Fruit fly (Drosophila melanogaster) whole organism, embryonic: ENCODE results near the gene CG32195.

ENCODE experiments used
- ATbp ChIP-seq: fragments of 200-800 bp; sonication (Bioruptor generic); optimal IDR thresholded peaks from 2 replicates; lab custom pipeline; 2017; ENCODE audit warnings: missing biosample characterization, mild to moderate bottlenecking, missing genetic modification characterization, missing genetic modification reagents
- Awh ChIP-seq: fragments of 200-800 bp; sonication (Bioruptor generic); IDR thresholded peaks from 2 replicates; pipeline ENCODE4, ENCODE4 v1.3.6; 2022; ENCODE audit warnings: missing biosample characterization, missing genetic modification characterization
- B-H1 ChIP-seq: fragments of 200-800 bp; sonication (Bioruptor generic); IDR thresholded peaks from 3 replicates; pipeline ENCODE4 v1.3.6; 2022; ENCODE audit warnings: missing biosample characterization, missing genetic modification characterization
- Bdp1 ChIP-seq: fragments of 200-800 bp; sonication (Bioruptor generic); optimal IDR thresholded peaks from 3 replicates; lab custom pipeline; 2016; ENCODE audit warnings: missing biosample characterization, missing genetic modification characterization
- Blimp-1 ChIP-seq: fragments of 200-800 bp; sonication (Bioruptor generic); optimal IDR thresholded peaks from 3 replicates; lab custom pipeline; 2018; ENCODE audit warnings: missing biosample characterization, missing genetic modification characterization, mild to moderate bottlenecking, moderate library complexity, missing genetic modification reagents
- CG11456 ChIP-seq: fragments of 200-800 bp; sonication (Bioruptor generic); IDR thresholded peaks from 3 replicates; pipeline ENCODE4 v1.3.6; 2022; ENCODE audit warnings: missing biosample characterization, missing genetic modification characterization
- CG12104 ChIP-seq: fragments of 200-800 bp; sonication (Bioruptor generic); optimal IDR thresholded peaks from 3 replicates; lab custom pipeline; 2016; ENCODE audit warnings: missing biosample characterization, missing genetic modification characterization
- CG12236 ChIP-seq: fragments of 200-800 bp; sonication (Bioruptor generic); optimal IDR thresholded peaks from 2 replicates; lab custom pipeline; 2016; ENCODE audit warnings: missing biosample characterization, missing genetic modification characterization
- CG1233 ChIP-seq: fragments of 200-800 bp; sonication (Bioruptor generic); optimal IDR thresholded peaks from 4 replicates; lab custom pipeline; 2018; ENCODE audit warnings: missing biosample characterization, mild to moderate bottlenecking, missing genetic modification characterization
- CG12391 ChIP-seq: fragments of 200-800 bp; sonication (Bioruptor generic); optimal IDR thresholded peaks from 3 replicates; lab custom pipeline; 2018; ENCODE audit warnings: missing biosample characterization, mild to moderate bottlenecking, missing genetic modification characterization, moderate library complexity
- CG15479 ChIP-seq: fragments of 200-800 bp; sonication (Bioruptor generic); optimal IDR thresholded peaks from 3 replicates; lab custom pipeline; 2019; ENCODE audit warnings: missing biosample characterization, mild to moderate bottlenecking, missing genetic modification characterization, moderate library complexity
- CG16815 ChIP-seq: fragments of 200-800 bp; sonication (Bioruptor generic); optimal IDR thresholded peaks from 3 replicates; lab custom pipeline; 2017; ENCODE audit warnings: missing biosample characterization, mild to moderate bottlenecking, missing genetic modification characterization
- CG17186 ChIP-seq: fragments of 200-800 bp; sonication (Bioruptor generic); optimal IDR thresholded peaks from 3 replicates; lab custom pipeline; 2017; ENCODE audit warnings: missing biosample characterization, missing genetic modification reagents, missing genetic modification characterization
- CG18764 ChIP-seq: fragments of 200-800 bp; sonication (Bioruptor generic); optimal IDR thresholded peaks from 3 replicates; lab custom pipeline; 2016; ENCODE audit warnings: missing biosample characterization, missing genetic modification characterization
- CG2129 ChIP-seq: fragments of 200-800 bp; sonication (Bioruptor generic); IDR thresholded peaks from 2 replicates; pipeline ENCODE4 v1.3.6; 2022; ENCODE audit warnings: missing biosample characterization, missing genetic modification characterization; ENCODE audit not compliant: partially characterized antibody
- CG2199 ChIP-seq: fragments of 200-800 bp; sonication (Bioruptor generic); IDR thresholded peaks from 3 replicates; pipeline ENCODE4 v1.3.6; 2022; ENCODE audit warnings: missing biosample characterization, missing genetic modification characterization
- CG32532 ChIP-seq: fragments of 200-800 bp; sonication (Bioruptor generic); IDR thresholded peaks from 2 replicates; pipeline ENCODE4 v1.3.6; 2022; ENCODE audit warnings: missing biosample characterization, missing genetic modification characterization
- CG33213 ChIP-seq: fragments of 200-800 bp; sonication (Bioruptor generic); optimal IDR thresholded peaks from 3 replicates; lab custom pipeline; 2016; ENCODE audit warnings: missing biosample characterization, missing genetic modification characterization
- CG3847 ChIP-seq: fragments of 200-800 bp; sonication (Bioruptor generic); IDR thresholded peaks from 2 replicates; pipeline ENCODE4 v1.3.6; 2022; ENCODE audit warnings: missing biosample characterization, missing genetic modification characterization
- CG7357 ChIP-seq: fragments of 200-800 bp; sonication (Bioruptor generic); IDR thresholded peaks from 3 replicates; pipeline ENCODE4 v1.3.6; 2022; ENCODE audit warnings: missing biosample characterization, missing genetic modification characterization
- CG7372 ChIP-seq: fragments of 200-800 bp; sonication (Bioruptor generic); IDR thresholded peaks from 2 replicates; pipeline ENCODE4 v1.3.6; 2022; ENCODE audit warnings: missing biosample characterization, missing genetic modification characterization
- CG7786 ChIP-seq: fragments of 200-800 bp; sonication (Bioruptor generic); optimal IDR thresholded peaks from 2 replicates; lab custom pipeline; 2016; ENCODE audit warnings: missing biosample characterization, missing genetic modification characterization
- CG9609 ChIP-seq: fragments of 200-800 bp; sonication (Bioruptor generic); optimal IDR thresholded peaks from 3 replicates; lab custom pipeline; 2016; ENCODE audit warnings: missing biosample characterization, missing genetic modification characterization
- CG9727 ChIP-seq: fragments of 200-800 bp; sonication (Bioruptor generic); optimal IDR thresholded peaks from 3 replicates; lab custom pipeline; 2017; ENCODE audit warnings: missing biosample characterization, mild to moderate bottlenecking, missing genetic modification characterization
- CrebB ChIP-seq: fragments of 200-800 bp; sonication (Bioruptor generic); optimal IDR thresholded peaks from 3 replicates; lab custom pipeline; 2018; ENCODE audit warnings: missing biosample characterization, mild to moderate bottlenecking, missing genetic modification characterization
- H15 ChIP-seq: fragments of 200-800 bp; sonication (Bioruptor generic); IDR thresholded peaks from 3 replicates; pipeline ENCODE4 v1.3.6; 2022; ENCODE audit warnings: missing biosample characterization, missing genetic modification characterization
- Lhr ChIP-seq: fragments of 200-800 bp; sonication (Bioruptor generic); optimal IDR thresholded peaks from 3 replicates; lab custom pipeline; 2017; ENCODE audit warnings: mild to moderate bottlenecking, missing biosample characterization, missing genetic modification reagents, missing genetic modification characterization
- Mes4 ChIP-seq: fragments of 200-800 bp; sonication (Bioruptor generic); optimal IDR thresholded peaks from 2 replicates; lab custom pipeline; 2016; ENCODE audit warnings: missing biosample characterization, missing genetic modification characterization
- Oli ChIP-seq: fragments of 200-800 bp; sonication (Bioruptor generic); optimal IDR thresholded peaks from 2 replicates; lab custom pipeline; 2018; ENCODE audit warnings: missing biosample characterization, mild to moderate bottlenecking, missing genetic modification characterization, moderate library complexity
- Scr ChIP-seq: fragments of 200-800 bp; sonication (Bioruptor generic); IDR thresholded peaks from 2 replicates; pipeline ENCODE4 v1.3.6; 2022; ENCODE audit warnings: missing biosample characterization, missing genetic modification characterization; ENCODE audit not compliant: partially characterized antibody
- TFAM ChIP-seq: fragments of 200-800 bp; sonication (Bioruptor generic); optimal IDR thresholded peaks from 2 replicates; lab custom pipeline; 2017; ENCODE audit warnings: missing biosample characterization, missing genetic modification characterization, inconsistent platforms
- Xbp1 ChIP-seq: fragments of 200-800 bp; sonication (Bioruptor generic); optimal IDR thresholded peaks from 3 replicates; lab custom pipeline; 2016; ENCODE audit warnings: missing biosample characterization, mild to moderate bottlenecking, missing genetic modification characterization
- Xrp1 ChIP-seq: fragments of 200-800 bp; sonication (Bioruptor generic); IDR thresholded peaks from 2 replicates; pipeline ENCODE4 v1.3.6; 2022; ENCODE audit warnings: missing biosample characterization, missing genetic modification characterization
- ac ChIP-seq: fragments of 200-800 bp; sonication (Bioruptor generic); optimal IDR thresholded peaks from 3 replicates; lab custom pipeline; 2017; ENCODE audit warnings: missing biosample characterization, mild to moderate bottlenecking, missing genetic modification characterization
- cad ChIP-seq: fragments of >200 bp; optimal IDR thresholded peaks from 2 replicates; lab custom pipeline; 2017; ENCODE audit warnings: missing biosample characterization, missing genetic modification characterization
- emc ChIP-seq: fragments of 200-800 bp; sonication (Bioruptor generic); optimal IDR thresholded peaks from 2 replicates; lab custom pipeline; 2016; ENCODE audit warnings: missing biosample characterization, missing genetic modification characterization
- en ChIP-seq: fragments of 200-800 bp; sonication (Bioruptor generic); optimal IDR thresholded peaks from 2 replicates; lab custom pipeline; 2016; ENCODE audit warnings: missing biosample characterization, missing genetic modification characterization
- ham ChIP-seq: fragments of 200-800 bp; sonication (Bioruptor generic); IDR thresholded peaks from 2 replicates; pipeline ENCODE4 v1.3.6; 2022; ENCODE audit warnings: missing biosample characterization, missing genetic modification characterization
- hbn ChIP-seq: fragments of 200-800 bp; sonication (Bioruptor generic); IDR thresholded peaks from 2 replicates; pipeline ENCODE4 v1.3.6; 2022; ENCODE audit warnings: missing biosample characterization, missing genetic modification characterization; ENCODE audit not compliant: partially characterized antibody
- hkb ChIP-seq, 2 experiments: fragments of 200-800 bp in 1 of 2; fragments of >200 bp in 1 of 2; sonication (Bioruptor generic) in 1 of 2; IDR thresholded peaks in 1 of 2; optimal IDR thresholded peaks in 1 of 2; 2 replicates each; pipeline versions ENCODE4 v1.3.6 to Lab custom; 2017 to 2022; ENCODE audit warnings: missing biosample characterization in 1 of 2, missing genetic modification characterization in 1 of 2
- kay ChIP-seq: fragments of 200-800 bp; sonication (Bioruptor generic); optimal IDR thresholded peaks from 2 replicates; lab custom pipeline; 2016; ENCODE audit warnings: missing biosample characterization, missing genetic modification characterization
- klu ChIP-seq: fragments of 200-800 bp; sonication (Bioruptor generic); IDR thresholded peaks from 2 replicates; pipeline ENCODE4 v1.3.6; 2022; ENCODE audit warnings: missing biosample characterization, missing genetic modification characterization
- nom ChIP-seq: fragments of 200-800 bp; sonication (Bioruptor generic); optimal IDR thresholded peaks from 2 replicates; lab custom pipeline; 2017; ENCODE audit warnings: missing biosample characterization, missing genetic modification characterization, mild to moderate bottlenecking, moderate library complexity, missing genetic modification reagents
- oc ChIP-seq: fragments of 200-800 bp; sonication (Bioruptor generic); optimal IDR thresholded peaks from 2 replicates; lab custom pipeline; 2018; ENCODE audit warnings: missing biosample characterization, mild to moderate bottlenecking, missing genetic modification characterization, moderate library complexity
- otp ChIP-seq: fragments of 200-800 bp; sonication (Bioruptor generic); IDR thresholded peaks from 3 replicates; pipeline ENCODE4, ENCODE4 v1.3.6; 2022; ENCODE audit warnings: missing biosample characterization, missing genetic modification characterization
- pros ChIP-seq: fragments of 200-800 bp; sonication (Bioruptor generic); optimal IDR thresholded peaks from 3 replicates; lab custom pipeline; 2019; ENCODE audit warnings: missing biosample characterization, mild to moderate bottlenecking, missing genetic modification characterization, moderate library complexity
- sd ChIP-seq: fragments of 200-800 bp; sonication (Bioruptor generic); optimal IDR thresholded peaks from 3 replicates; lab custom pipeline; 2018; ENCODE audit warnings: missing biosample characterization, mild to moderate bottlenecking, missing genetic modification characterization, moderate library complexity
- tll ChIP-seq, 2 experiments: fragments of 200-800 bp in 1 of 2; fragments of >200 bp in 1 of 2; sonication (Bioruptor generic) in 1 of 2; optimal IDR thresholded peaks; 2 replicates each; lab custom pipeline; 2017 to 2019; ENCODE audit warnings: missing biosample characterization in 2 of 2, missing genetic modification characterization in 2 of 2, mild to moderate bottlenecking in 1 of 2, moderate library complexity in 1 of 2
- usp ChIP-seq: fragments of >200 bp; optimal IDR thresholded peaks from 2 replicates; lab custom pipeline; 2017; ENCODE audit warnings: missing biosample characterization, missing genetic modification characterization
- zen ChIP-seq: fragments of 200-800 bp; sonication (Bioruptor generic); optimal IDR thresholded peaks from 3 replicates; lab custom pipeline; 2018; ENCODE audit warnings: missing biosample characterization, mild to moderate bottlenecking, missing genetic modification characterization, moderate library complexity
- zen2 ChIP-seq: fragments of 200-800 bp; sonication (Bioruptor generic); IDR thresholded peaks from 3 replicates; pipeline ENCODE4 v1.3.6; 2022; ENCODE audit warnings: missing biosample characterization, missing genetic modification characterization; ENCODE audit not compliant: partially characterized antibody

Gene CG32195

dm6 chr3L:18138280-18138679 is 25.5 kb downstream of the CG32195 start:
- TF ChIP-seq CG12104 (no peak), CG7357 (GFP tag; lab: Robert Waterston, UW) (no peak), tll (GFP tag; optimal IDR thresholded peaks at IDR 0.05; lab: Kevin White, UChicago) (peak in 1 of 2 experiments; percentile 77), CG32532 (no peak), sd (tag; lab: Kevin White, UChicago) (no peak), CG16815 (GFP tag; lab: Kevin White, UChicago) (no peak), CG15479 (GFP tag; lab: Kevin White, UChicago) (peak; percentile 40), emc (no peak), ac (GFP tag; lab: Kevin White, UChicago) (peak; percentile 40), CG9727 (GFP tag; lab: Kevin White, UChicago) (no peak), CG18764 (GFP tag; lab: Kevin White, UChicago) (no peak), CrebB (tag; lab: Kevin White, UChicago) (no peak), usp (GFP tag; lab: Kevin White, UChicago) (no peak), CG12236 (no peak), ham (GFP tag; lab: Robert Waterston, UW) (no peak), Bdp1 (GFP tag; lab: Kevin White, UChicago) (no peak), zen (tag; lab: Kevin White, UChicago) (peak; percentile 84), B-H1 (GFP tag; lab: Robert Waterston, UW) (no peak), cad (GFP tag; lab: Kevin White, UChicago) (peak; percentile 96), ATbp (no peak), CG33213 (no peak), otp (no peak), CG7372 (no peak), CG2199 (GFP tag; lab: Robert Waterston, UW) (no peak), klu (GFP tag; lab: Robert Waterston, UW) (no peak)

dm6 chr3L:18139184-18139629 is 26.4 kb downstream of the CG32195 start, which contains the start of gene geko:
geko (plus strand) TSS chr3L:18139402.
- TF ChIP-seq kay (GFP tag; lab: Kevin White, UChicago) (no peak), Blimp-1 (peak; percentile 94), CG9609 (no peak), Oli (no peak), nom (peak; percentile 22), hbn (no peak), CG1233 (GFP tag; lab: Kevin White, UChicago) (no peak), pros (GFP tag; lab: Kevin White, UChicago) (peak; percentile 38), CG11456 (GFP tag; lab: Robert Waterston, UW) (no peak), CG7786 (GFP tag; lab: Kevin White, UChicago) (no peak), CG17186 (GFP tag; lab: Kevin White, UChicago) (no peak), ATbp (no peak), en (no peak), Mes4 (GFP tag; lab: Kevin White, UChicago) (no peak), CG7357 (GFP tag; lab: Robert Waterston, UW) (no peak), zen2 (GFP tag; lab: Robert Waterston, UW) (peak; percentile 71; the same call in 2 of the 3 replicates), CG3847 (GFP tag; lab: Robert Waterston, UW) (no peak), Xrp1 (GFP tag; lab: Robert Waterston, UW) (0 out of 2 replicates have a peak, but pooled peaks have one; percentile 8), H15 (GFP tag; lab: Robert Waterston, UW) (no peak), Xbp1 (GFP tag; lab: Kevin White, UChicago) (no peak), TFAM (GFP tag; lab: Kevin White, UChicago) (no peak), oc (tag; lab: Kevin White, UChicago) (peak; percentile 36), CG12391 (tag; lab: Kevin White, UChicago) (no peak), CG2129 (peak; percentile 15; the same call in 1 of the 2 replicates), Scr (no peak), hkb (optimal IDR thresholded peaks at IDR 0.05; lab: Kevin White, UChicago) (no peak), hkb (GFP tag; IDR thresholded peaks at IDR 0.05; lab: Robert Waterston, UW) (peak; percentile 39; the same call in 1 of the 2 replicates), Awh (GFP tag; lab: Robert Waterston, UW) (no peak), Lhr (GFP tag; lab: Kevin White, UChicago) (no peak)
